Fruit fly (Drosophila melanogaster) whole organism, prepupa: Measurements from ENCODE around the gene euc.
A peak's percentile ranks its signal among the peaks of the same experiment; 100 is the strongest.

Experiments
- CG10631 ChIP-seq: fragments of 200-800 bp; sonication (Bioruptor generic); optimal IDR thresholded peaks from 2 replicates; lab custom pipeline; 2016; ENCODE audit warnings: missing biosample characterization, missing genetic modification characterization
- CG10669 ChIP-seq: fragments of 200-800 bp; sonication (Bioruptor generic); optimal IDR thresholded peaks from 3 replicates; lab custom pipeline; 2018; ENCODE audit warnings: missing biosample characterization, mild to moderate bottlenecking, missing genetic modification characterization, moderate library complexity
- CG11294 ChIP-seq: fragments of 200-800 bp; sonication (Bioruptor generic); IDR thresholded peaks from 2 replicates; pipeline ENCODE4 v1.3.6; 2022; ENCODE audit warnings: missing biosample characterization, missing genetic modification characterization
- CG15336 ChIP-seq: fragments of 200-800 bp; sonication (Bioruptor generic); IDR thresholded peaks from 2 replicates; pipeline ENCODE4 v1.3.6; 2022; ENCODE audit warnings: missing biosample characterization, missing genetic modification characterization
- CG1621 ChIP-seq: fragments of 200-800 bp; sonication (Bioruptor generic); optimal IDR thresholded peaks from 3 replicates; lab custom pipeline; 2018; ENCODE audit warnings: missing biosample characterization, mild to moderate bottlenecking, missing genetic modification characterization
- CG16779 ChIP-seq: fragments of 200-800 bp; sonication (Bioruptor generic); optimal IDR thresholded peaks from 3 replicates; lab custom pipeline; 2017; ENCODE audit warnings: missing biosample characterization, mild to moderate bottlenecking, missing genetic modification characterization
- CG3032 ChIP-seq: fragments of 200-800 bp; optimal IDR thresholded peaks from 2 replicates; lab custom pipeline; 2019; ENCODE audit warnings: missing biosample characterization, mild to moderate bottlenecking, missing genetic modification characterization, moderate library complexity
- CG31627 ChIP-seq: fragments of 200-800 bp; sonication (Bioruptor generic); optimal IDR thresholded peaks from 3 replicates; lab custom pipeline; 2016; ENCODE audit warnings: missing biosample characterization, missing genetic modification characterization
- CG32006 ChIP-seq: fragments of 200-800 bp; sonication (Bioruptor generic); optimal IDR thresholded peaks from 3 replicates; lab custom pipeline; 2017; ENCODE audit warnings: missing biosample characterization, mild to moderate bottlenecking, missing genetic modification characterization
- CG34406 ChIP-seq: fragments of 200-800 bp; sonication (Bioruptor generic); optimal IDR thresholded peaks from 3 replicates; lab custom pipeline; 2016; ENCODE audit warnings: missing biosample characterization, missing genetic modification characterization
- CG3919 ChIP-seq: fragments of 200-800 bp; sonication (Bioruptor generic); optimal IDR thresholded peaks from 3 replicates; lab custom pipeline; 2016; ENCODE audit warnings: missing biosample characterization, missing genetic modification characterization
- CG4318 ChIP-seq: fragments of 200-800 bp; sonication (Bioruptor generic); optimal IDR thresholded peaks from 3 replicates; lab custom pipeline; 2017; ENCODE audit warnings: missing biosample characterization, mild to moderate bottlenecking, missing genetic modification characterization
- CG6163 ChIP-seq: fragments of 200-800 bp; sonication (Bioruptor generic); IDR thresholded peaks from 3 replicates; pipeline ENCODE4 v1.3.6; 2022; ENCODE audit warnings: missing biosample characterization, missing genetic modification characterization
- CG6276 ChIP-seq: fragments of 200-800 bp; sonication (Bioruptor generic); optimal IDR thresholded peaks from 2 replicates; lab custom pipeline; 2017; ENCODE audit warnings: missing biosample characterization, mild to moderate bottlenecking, missing genetic modification characterization
- CG6792 ChIP-seq: fragments of 200-800 bp; sonication (Bioruptor generic); optimal IDR thresholded peaks from 3 replicates; lab custom pipeline; 2016; ENCODE audit warnings: missing biosample characterization, missing genetic modification characterization
- CG7368 ChIP-seq: fragments of 200-800 bp; sonication (Bioruptor generic); optimal IDR thresholded peaks from 3 replicates; lab custom pipeline; 2016; ENCODE audit warnings: missing biosample characterization, missing genetic modification characterization
- CG8119 ChIP-seq: fragments of 200-800 bp; sonication (Bioruptor generic); IDR thresholded peaks from 3 replicates; pipeline ENCODE4 v1.3.6; 2022; ENCODE audit warnings: missing biosample characterization, missing genetic modification characterization
- CG8319 ChIP-seq: fragments of 200-800 bp; sonication (Bioruptor generic); optimal IDR thresholded peaks from 3 replicates; lab custom pipeline; 2016; ENCODE audit warnings: missing biosample characterization, missing genetic modification characterization
- Eip75B ChIP-seq: fragments of 200-800 bp; sonication (Bioruptor generic); optimal IDR thresholded peaks from 3 replicates; lab custom pipeline; 2016; ENCODE audit warnings: missing biosample characterization, missing genetic modification characterization
- Eip78C ChIP-seq: fragments of 200-800 bp; sonication (Bioruptor generic); peaks from one replicate; lab custom pipeline; 2016; ENCODE audit warnings: missing biosample characterization, missing genetic modification characterization
- Eip93F ChIP-seq: fragments of 200-800 bp; sonication (Bioruptor generic); optimal IDR thresholded peaks from 2 replicates; lab custom pipeline; 2016; ENCODE audit warnings: missing biosample characterization, mild to moderate bottlenecking, missing genetic modification characterization
- Ets21C ChIP-seq: fragments of 200-800 bp; sonication (Bioruptor generic); optimal IDR thresholded peaks from 3 replicates; lab custom pipeline; 2016; ENCODE audit warnings: missing biosample characterization, missing genetic modification characterization
- Gug ChIP-seq: fragments of 200-800 bp; sonication (Bioruptor generic); IDR thresholded peaks from 2 replicates; pipeline ENCODE4 v1.3.6; 2022; ENCODE audit warnings: missing biosample characterization, missing genetic modification characterization
- Hr39 ChIP-seq: fragments of 200-800 bp; sonication (Bioruptor generic); optimal IDR thresholded peaks from 2 replicates; lab custom pipeline; 2016; ENCODE audit warnings: missing biosample characterization, missing genetic modification characterization
- Hr4 ChIP-seq: fragments of 200-800 bp; sonication (Bioruptor generic); optimal IDR thresholded peaks from 3 replicates; lab custom pipeline; 2016; ENCODE audit warnings: missing biosample characterization, missing genetic modification characterization
- Lpt ChIP-seq: fragments of 200-800 bp; sonication (Bioruptor generic); optimal IDR thresholded peaks from 3 replicates; lab custom pipeline; 2016; ENCODE audit warnings: missing biosample characterization, missing genetic modification characterization
- Met ChIP-seq: fragments of 200-800 bp; sonication (Bioruptor generic); optimal IDR thresholded peaks from 3 replicates; lab custom pipeline; 2016; ENCODE audit warnings: missing biosample characterization, missing genetic modification characterization
- OdsH ChIP-seq: fragments of 200-800 bp; sonication (Bioruptor generic); optimal IDR thresholded peaks from 3 replicates; lab custom pipeline; 2016; ENCODE audit warnings: missing biosample characterization, missing genetic modification characterization
- Sox102F ChIP-seq: fragments of 200-800 bp; sonication (Bioruptor generic); optimal IDR thresholded peaks from 2 replicates; lab custom pipeline; 2016; ENCODE audit warnings: missing biosample characterization, mild to moderate bottlenecking, missing genetic modification characterization
- Sox14 ChIP-seq: fragments of 200-800 bp; sonication (Bioruptor generic); optimal IDR thresholded peaks from 3 replicates; lab custom pipeline; 2016; ENCODE audit warnings: missing biosample characterization, missing genetic modification characterization
- Sox15 ChIP-seq: fragments of 200-800 bp; sonication (Bioruptor generic); optimal IDR thresholded peaks from 3 replicates; lab custom pipeline; 2016; ENCODE audit warnings: missing biosample characterization, missing genetic modification characterization
- achi ChIP-seq: fragments of 200-800 bp; sonication (Bioruptor generic); optimal IDR thresholded peaks from 3 replicates; lab custom pipeline; 2016; ENCODE audit warnings: missing biosample characterization, missing genetic modification characterization
- cyc ChIP-seq: fragments of 200-800 bp; sonication (Bioruptor generic); optimal IDR thresholded peaks from 3 replicates; lab custom pipeline; 2016; ENCODE audit warnings: missing biosample characterization, missing genetic modification characterization
- dsx ChIP-seq: fragments of 200-800 bp; optimal IDR thresholded peaks from 3 replicates; lab custom pipeline; 2019; ENCODE audit warnings: missing biosample characterization, mild to moderate bottlenecking, missing genetic modification characterization, moderate library complexity; ENCODE audit not compliant: poor library complexity, severe bottlenecking
- eg ChIP-seq: fragments of 200-800 bp; sonication (Bioruptor generic); IDR thresholded peaks from 3 replicates; pipeline ENCODE4 v1.3.6; 2022; ENCODE audit warnings: missing biosample characterization, missing genetic modification characterization
- esn ChIP-seq: fragments of 200-800 bp; sonication (Bioruptor generic); optimal IDR thresholded peaks from 2 replicates; lab custom pipeline; 2016; ENCODE audit warnings: missing biosample characterization, mild to moderate bottlenecking, missing genetic modification characterization, moderate library complexity
- fd59A ChIP-seq: fragments of 200-800 bp; sonication (Bioruptor generic); optimal IDR thresholded peaks from 2 replicates; lab custom pipeline; 2017; ENCODE audit warnings: missing biosample characterization, mild to moderate bottlenecking, missing genetic modification characterization, missing genetic modification reagents
- fkh ChIP-seq: fragments of 200-800 bp; sonication (Bioruptor generic); optimal IDR thresholded peaks from 3 replicates; lab custom pipeline; 2017; ENCODE audit warnings: missing biosample characterization, mild to moderate bottlenecking, missing genetic modification characterization, moderate library complexity
- lz ChIP-seq: fragments of 200-800 bp; sonication (Bioruptor generic); optimal IDR thresholded peaks from 3 replicates; lab custom pipeline; 2016; ENCODE audit warnings: missing biosample characterization, missing genetic modification characterization
- pdm3 ChIP-seq: fragments of 200-800 bp; sonication (Bioruptor generic); optimal IDR thresholded peaks from 3 replicates; lab custom pipeline; 2016; ENCODE audit warnings: missing biosample characterization, missing genetic modification characterization
- ss ChIP-seq, 2 experiments: fragments of 200-800 bp; sonication (Bioruptor generic); optimal IDR thresholded peaks; 2 replicates in 1 of 2; 3 replicates in 1 of 2; lab custom pipeline; 2017 to 2018; ENCODE audit warnings: mild to moderate bottlenecking in 2 of 2, missing biosample characterization in 2 of 2, missing genetic modification characterization in 2 of 2, moderate library complexity in 1 of 2
- topi ChIP-seq: fragments of 200-800 bp; sonication (Bioruptor generic); optimal IDR thresholded peaks from 3 replicates; lab custom pipeline; 2016; ENCODE audit warnings: missing biosample characterization, missing genetic modification characterization
- vri ChIP-seq: fragments of 200-800 bp; sonication (Bioruptor generic); optimal IDR thresholded peaks from 3 replicates; lab custom pipeline; 2016; ENCODE audit warnings: missing biosample characterization, mild to moderate bottlenecking, missing genetic modification characterization

euc gene

DNA sequence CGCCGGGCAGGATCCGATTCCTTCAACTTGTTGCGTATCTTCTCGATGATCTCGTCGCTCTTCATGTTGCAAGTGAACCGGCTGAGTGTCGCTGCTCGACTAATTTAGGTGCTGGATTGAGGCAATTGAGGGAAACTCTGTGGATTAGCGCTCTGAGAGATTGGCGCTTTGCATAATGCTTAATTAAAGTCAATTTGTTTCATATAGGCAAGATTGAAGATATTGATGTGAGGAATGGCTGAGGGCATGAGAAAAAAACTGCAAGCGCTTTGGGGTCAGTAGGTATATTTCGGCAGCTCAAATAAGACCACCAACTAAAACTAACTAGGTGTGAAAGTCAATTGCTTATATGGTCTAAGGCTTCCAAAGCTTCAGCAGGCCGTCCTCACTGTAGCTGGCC lies at the start of gene euc:
euc (minus strand) TSS at position 101 of the 400 bp plus-strand sequence.
- no peak for TF ChIP-seq Lpt (GFP tag; lab: Kevin White, UChicago)
- TF ChIP-seq ss (GFP tag; optimal IDR thresholded peaks at IDR 0.05; lab: Kevin White, UChicago), result no peak
- TF ChIP-seq CG32006 (GFP tag; lab: Kevin White, UChicago), result no peak
- no peak for TF ChIP-seq dsx (GFP tag; lab: Kevin White, UChicago)
- no peak for TF ChIP-seq CG8119 (GFP tag; lab: Robert Waterston, UW)
- no peak for TF ChIP-seq CG10631 (GFP tag; lab: Kevin White, UChicago)
- TF ChIP-seq lz (GFP tag; lab: Kevin White, UChicago), result no peak
- TF ChIP-seq CG3032 (tag; lab: Kevin White, UChicago), result no peak
- no peak for TF ChIP-seq fd59A (GFP tag; lab: Kevin White, UChicago)
- TF ChIP-seq fkh (GFP tag; lab: Kevin White, UChicago), result no peak

DNA sequence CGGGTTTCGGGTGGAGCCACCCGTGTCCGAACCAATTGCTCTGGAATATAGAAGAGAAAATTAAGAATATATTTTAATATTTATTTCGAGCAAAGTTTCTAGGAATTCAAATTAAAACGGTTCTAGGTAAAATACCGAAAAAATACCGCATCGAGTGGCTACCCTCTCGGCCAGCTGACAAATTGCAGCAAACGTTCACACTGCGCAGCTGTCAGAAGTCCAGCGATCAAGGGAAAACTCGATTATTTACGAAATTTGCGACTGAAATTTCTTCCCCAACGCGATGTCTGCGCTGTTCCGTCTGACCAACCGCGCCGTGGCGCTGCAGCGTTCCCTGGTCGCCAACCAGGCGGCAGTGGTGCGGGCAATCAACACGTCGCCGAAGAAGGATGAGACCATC lies 48.6 kb upstream of the euc start, which contains the start of gene NP15.6:
NP15.6 (plus strand) TSS at position 204 of the 400 bp plus-strand sequence.
- TF ChIP-seq Gug (GFP tag; lab: Robert Waterston, UW) (no peak), Eip78C (GFP tag; lab: Kevin White, UChicago) (no peak), Sox102F (GFP tag; lab: Kevin White, UChicago) (no peak), esn (GFP tag; lab: Kevin White, UChicago) (no peak), CG4318 (GFP tag; lab: Kevin White, UChicago) (no peak), Met (GFP tag; lab: Kevin White, UChicago) (no peak), achi (GFP tag; lab: Kevin White, UChicago) (peak; percentile 99), CG8319 (GFP tag; lab: Kevin White, UChicago) (no peak), CG1621 (tag; lab: Kevin White, UChicago) (no peak)

DNA sequence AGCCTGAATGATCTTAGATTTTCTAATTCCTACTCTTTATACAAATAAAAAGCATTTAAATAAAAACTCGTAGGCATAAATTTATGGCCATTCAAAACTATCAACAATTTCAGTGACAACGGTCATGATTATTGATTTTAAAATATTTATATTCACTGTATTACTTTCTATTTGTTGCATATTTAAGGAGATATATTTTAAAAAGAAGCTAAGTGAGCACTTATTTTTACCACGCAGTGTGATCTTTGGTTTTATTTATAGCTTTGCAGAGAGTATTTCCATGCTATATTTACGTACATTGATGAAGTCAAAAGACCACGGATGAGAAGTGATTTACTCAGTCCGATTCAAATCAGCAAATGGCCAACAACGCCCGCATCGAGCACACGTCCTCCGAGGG lies 46.2 kb upstream of the euc start, which contains the start of gene CG14285:
CG14285 (plus strand) TSS at position 339 of the 400 bp plus-strand sequence.
- no peak for TF ChIP-seq CG8319 (GFP tag; lab: Kevin White, UChicago)
- no peak for TF ChIP-seq CG7368 (GFP tag; lab: Kevin White, UChicago)
- TF ChIP-seq Hr39 (GFP tag; lab: Kevin White, UChicago), result no peak
- TF ChIP-seq CG1621 (tag; lab: Kevin White, UChicago), result no peak
- no peak for TF ChIP-seq fkh (GFP tag; lab: Kevin White, UChicago)
- no peak for TF ChIP-seq CG8119 (GFP tag; lab: Robert Waterston, UW)
- TF ChIP-seq topi (GFP tag; lab: Kevin White, UChicago), result no peak
- no peak for TF ChIP-seq OdsH (GFP tag; lab: Kevin White, UChicago)
- TF ChIP-seq CG15336 (GFP tag; lab: Robert Waterston, UW), result no peak
- no peak for TF ChIP-seq CG6792 (GFP tag; lab: Kevin White, UChicago)
- no peak for TF ChIP-seq Ets21C (GFP tag; lab: Kevin White, UChicago)
- no peak for TF ChIP-seq CG6163
- TF ChIP-seq CG34406, result no peak
- no peak for TF ChIP-seq CG6276 (GFP tag; lab: Kevin White, UChicago)
- TF ChIP-seq Sox14 (GFP tag; lab: Kevin White, UChicago), result no peak
- TF ChIP-seq, all 60 proteins: peak for 0

DNA sequence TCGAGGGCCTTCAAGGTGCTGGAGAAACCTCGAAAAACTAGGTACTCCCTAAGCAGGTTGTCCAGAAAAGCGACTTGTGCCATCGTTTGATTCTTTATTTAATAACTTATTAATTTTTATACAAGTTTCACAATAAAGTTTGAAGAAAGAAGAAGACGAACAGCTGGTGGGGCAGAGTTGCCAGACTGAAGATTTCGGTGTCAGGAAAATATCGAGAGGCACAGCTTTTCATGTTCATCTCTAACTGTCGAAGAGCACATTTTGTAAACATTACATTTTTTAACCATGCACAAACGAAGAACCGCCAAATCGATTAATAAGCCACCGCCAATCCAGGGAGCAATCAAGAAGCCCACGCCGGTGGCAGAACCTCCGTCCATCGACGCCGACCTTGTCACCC lies 45.3 kb upstream of the euc start, which contains the start of the genes CG6005 and CG14286:
CG6005 (minus strand) TSS at position 169 of the 400 bp plus-strand sequence.
CG14286 (plus strand) TSS at position 231 of the 400 bp plus-strand sequence.
- peak; percentile 43 for TF ChIP-seq Hr4 (GFP tag; lab: Kevin White, UChicago)
- TF ChIP-seq Eip78C (GFP tag; lab: Kevin White, UChicago), result peak; percentile 65
- TF ChIP-seq CG8119 (GFP tag; lab: Robert Waterston, UW), result no peak
- peak; percentile 4 for TF ChIP-seq cyc (GFP tag; lab: Kevin White, UChicago)
- peak; percentile 68 for TF ChIP-seq Sox14 (GFP tag; lab: Kevin White, UChicago)
- TF ChIP-seq CG31627 (GFP tag; lab: Kevin White, UChicago), result peak; percentile 63
- peak; percentile 42 for TF ChIP-seq lz (GFP tag; lab: Kevin White, UChicago)
- no peak for TF ChIP-seq CG16779
- TF ChIP-seq pdm3 (GFP tag; lab: Kevin White, UChicago), result peak; percentile 59
- peak; percentile 66 for TF ChIP-seq fkh (GFP tag; lab: Kevin White, UChicago)
- no peak for TF ChIP-seq CG34406
- TF ChIP-seq CG10669 (GFP tag; lab: Kevin White, UChicago), result no peak
- peak; percentile 5 for TF ChIP-seq Sox15 (GFP tag; lab: Kevin White, UChicago)
- TF ChIP-seq Eip93F (GFP tag; lab: Kevin White, UChicago), result no peak
- no peak for TF ChIP-seq CG3919
- peak; percentile 66 for TF ChIP-seq esn (GFP tag; lab: Kevin White, UChicago)
- TF ChIP-seq achi (GFP tag; lab: Kevin White, UChicago), result peak; percentile 72
- TF ChIP-seq Eip75B (GFP tag; lab: Kevin White, UChicago), result no peak
- no peak for TF ChIP-seq fd59A (GFP tag; lab: Kevin White, UChicago)
- TF ChIP-seq vri (GFP tag; lab: Kevin White, UChicago), result peak; percentile 13
- TF ChIP-seq eg (GFP tag; lab: Robert Waterston, UW), result peak; percentile 39; the same call in 1 of the 3 replicates
- TF ChIP-seq CG11294, result peak; percentile 9; the same call in 1 of the 2 replicates
- peak; percentile 62 for TF ChIP-seq Hr39 (GFP tag; lab: Kevin White, UChicago)
- peak; percentile 14 for TF ChIP-seq CG6792 (GFP tag; lab: Kevin White, UChicago)
